Worm (Caenorhabditis elegans): ENCODE results near the gene C44C11.6.
A peak's percentile ranks its signal among the peaks of the same experiment; 100 is the strongest.

Gene C44C11.6

DNA sequence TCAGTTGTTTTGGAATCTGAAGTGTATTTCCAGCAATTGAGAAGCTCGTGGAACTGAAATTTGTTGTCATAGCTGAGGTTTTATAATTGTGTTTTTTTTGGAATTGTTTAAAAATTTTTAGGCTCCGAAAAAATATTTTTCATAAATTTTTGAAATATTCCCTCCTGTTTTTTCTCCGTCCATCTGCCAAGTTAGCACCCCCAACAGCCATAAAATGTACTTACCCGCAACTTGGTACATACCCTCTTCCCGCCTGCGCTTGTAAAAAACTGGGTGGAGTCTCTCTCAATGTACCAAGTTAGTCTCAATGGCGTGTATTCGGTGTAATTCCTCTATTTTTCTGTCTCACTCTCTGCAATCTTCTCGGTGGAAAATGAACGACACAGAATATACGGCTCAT is 45.2 kb downstream of the C44C11.6 start, which contains the start of gene Y57A10B.6 (continued):
- TF ChIP-seq Y48G9A.11 (GFP tag; IDR thresholded peaks at IDR 0.05), result no peak
- TF ChIP-seq arid-1 (GFP tag; conservative IDR thresholded peaks at IDR 0.05), result no peak
- TF ChIP-seq hlh-30 (tag; optimal IDR thresholded peaks at IDR 0.05; ENCODE audit: insufficient read depth), result no peak
- no peak for TF ChIP-seq duxl-1 (tag; optimal IDR thresholded peaks at IDR 0.05; ENCODE audit: poor library complexity)

DNA sequence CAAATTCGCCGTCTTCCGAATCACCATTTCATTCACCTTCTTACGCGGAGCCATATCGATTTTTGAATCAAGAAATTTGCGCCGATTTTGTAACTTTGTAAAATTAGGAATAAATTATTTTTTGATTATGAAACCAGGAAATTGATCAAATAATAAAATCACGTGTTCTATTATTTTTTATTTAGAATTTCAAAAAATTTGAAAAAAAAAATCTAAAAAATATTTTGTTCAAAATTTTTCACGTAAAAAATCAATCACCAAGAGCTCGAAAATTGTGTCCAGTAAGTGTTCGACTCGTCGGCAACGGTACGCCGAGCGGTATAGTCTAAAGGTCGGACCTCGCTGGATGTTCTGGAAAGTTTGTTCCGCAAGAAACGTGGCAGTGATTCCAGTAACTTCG is 49.1 kb downstream of the C44C11.6 start, which contains the start of gene Y57A10B.7:
Y57A10B.7 (minus strand) TSS at position 101 of the 400 bp plus-strand sequence.
- no peak for TF ChIP-seq daf-8 (GFP tag; IDR thresholded peaks at IDR 0.05)
- no peak for TF ChIP-seq zag-1 (tag; optimal IDR thresholded peaks at IDR 0.05)
- TF ChIP-seq mep-1 (tag; optimal IDR thresholded peaks at IDR 0.05), result no peak
- TF ChIP-seq ceh-44 (GFP tag; IDR thresholded peaks at IDR 0.05), result no peak
- TF ChIP-seq sdz-12 (GFP tag; optimal IDR thresholded peaks at IDR 0.05), result no peak
- TF ChIP-seq hif-1 (tag; optimal IDR thresholded peaks at IDR 0.05), result no peak
- no peak for TF ChIP-seq spr-3 (GFP tag; optimal IDR thresholded peaks at IDR 0.05)
- no peak for TF ChIP-seq ctbp-1 (GFP tag; IDR thresholded peaks at IDR 0.05)
- TF ChIP-seq F49E8.2 (tag; optimal IDR thresholded peaks at IDR 0.05; ENCODE audit: borderline replicate concordance), result no peak
- TF ChIP-seq ZK337.2 (GFP tag; IDR thresholded peaks at IDR 0.05), result no peak
- TF ChIP-seq mxl-2 (GFP tag; conservative IDR thresholded peaks at IDR 0.05), result no peak
- no peak for TF ChIP-seq T20F7.1 (GFP tag; optimal IDR thresholded peaks at IDR 0.05)
- no peak for TF ChIP-seq gei-8 (GFP tag; optimal IDR thresholded peaks at IDR 0.05)

DNA sequence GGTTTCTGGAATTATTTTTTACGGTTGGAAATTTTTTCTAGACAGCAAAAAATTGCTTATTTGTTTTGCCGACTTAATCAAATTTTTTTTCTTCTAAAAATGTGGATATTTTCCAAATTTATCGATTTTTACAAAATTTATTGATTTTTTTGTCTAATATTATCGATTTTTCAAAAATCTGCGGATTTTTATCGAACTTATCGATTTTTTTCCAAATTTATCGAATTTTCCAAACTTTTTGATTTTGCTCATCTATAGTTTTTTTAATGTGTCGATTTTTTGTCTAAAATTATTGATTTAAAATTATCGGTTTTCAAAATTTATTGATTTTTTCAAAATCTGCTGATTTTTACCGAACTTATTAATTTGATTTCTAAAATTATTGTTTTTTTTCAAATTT is 49.5 kb downstream of the C44C11.6 start:
- TF ChIP-seq nhr-111 (GFP tag; optimal IDR thresholded peaks at IDR 0.05), result no peak
- TF ChIP-seq ceh-28 (tag; optimal IDR thresholded peaks at IDR 0.05), result peak; percentile 89
- TF ChIP-seq aha-1 (tag), result peak; percentile 68

Measured in whole organism, L4 larva.